Worm (Caenorhabditis elegans) whole organism, L4 larva: ENCODE data around the gene ZC116.5.
A peak's percentile ranks its signal among the peaks of the same experiment; 100 is the strongest.

Experiments
- F26F4.8 ChIP-seq: fragments of 200-800 bp; sonication (Bioruptor generic); conservative IDR thresholded peaks from 2 replicates; pipeline ENCODE4 v1.3.6; 2022; ENCODE audit warnings: missing genetic modification characterization, missing compliant biosample characterization
- F37D6.2 ChIP-seq: sonication (generic microtip); optimal IDR thresholded peaks from 2 replicates; lab custom pipeline; 2016; ENCODE audit warnings: mild to moderate bottlenecking, missing genetic modification characterization, missing compliant biosample characterization
- F44E2.7 ChIP-seq: fragments of 200-800 bp; sonication (Bioruptor generic); IDR thresholded peaks from 2 replicates; pipeline ENCODE4 v2.1.2; 2022; ENCODE audit warnings: missing genetic modification characterization, missing compliant biosample characterization
- T26A8.4 ChIP-seq: fragments of 200-800 bp; sonication (Bioruptor generic); IDR thresholded peaks from 2 replicates; pipeline ENCODE4 v1.3.6; 2022; ENCODE audit warnings: missing genetic modification characterization, missing compliant biosample characterization
- Y105C5A.15 ChIP-seq: fragments of 200-800 bp; sonication (Bioruptor generic); IDR thresholded peaks from 2 replicates; pipeline ENCODE4 v1.3.6; 2022; ENCODE audit warnings: missing genetic modification characterization, missing compliant biosample characterization
- Y48G9A.11 ChIP-seq: fragments of 200-800 bp; sonication (Bioruptor generic); IDR thresholded peaks from 2 replicates; pipeline ENCODE4 v1.3.6; 2022; ENCODE audit warnings: missing genetic modification reagents, missing genetic modification characterization, missing compliant biosample characterization
- Y5F2A.4 ChIP-seq: fragments of 200-800 bp; sonication (Bioruptor generic); optimal IDR thresholded peaks from 2 replicates; lab custom pipeline; 2018; ENCODE audit warnings: mild to moderate bottlenecking, missing genetic modification characterization, missing compliant biosample characterization
- Y75B8A.6 ChIP-seq: fragments of 200-800 bp; sonication (Bioruptor generic); IDR thresholded peaks from 2 replicates; pipeline ENCODE4 v1.3.6; 2022; ENCODE audit warnings: missing genetic modification reagents, missing genetic modification characterization, missing compliant biosample characterization
- ZK546.5 ChIP-seq, 2 experiments: sonication (generic microtip); optimal IDR thresholded peaks; 2 replicates each; lab custom pipeline; 2017; ENCODE audit warnings: missing biosample characterization in 2 of 2, missing genetic modification characterization in 2 of 2
- aha-1 ChIP-seq: fragments of 150-350 bp; peaks from one replicate; lab custom pipeline; 2014; ENCODE audit warnings: missing biosample characterization, missing genetic modification characterization
- aly-2 ChIP-seq: sonication (generic microtip); optimal IDR thresholded peaks from 2 replicates; lab custom pipeline; 2018; ENCODE audit warnings: missing biosample characterization, missing genetic modification characterization
- attf-4 ChIP-seq: sonication (generic microtip); optimal IDR thresholded peaks from 3 replicates; lab custom pipeline; 2017; ENCODE audit warnings: missing biosample characterization, missing genetic modification characterization
- ceh-20 ChIP-seq: fragments of 200-800 bp; sonication (Bioruptor generic); IDR thresholded peaks from 2 replicates; pipeline ENCODE4 v1.3.6; 2022; ENCODE audit warnings: missing genetic modification reagents, missing genetic modification characterization, missing compliant biosample characterization
- ceh-44 ChIP-seq: fragments of 200-800 bp; sonication (Bioruptor generic); IDR thresholded peaks from 2 replicates; pipeline ENCODE4 v1.3.6; 2022; ENCODE audit warnings: missing genetic modification reagents, missing genetic modification characterization, missing compliant biosample characterization
- ces-1 ChIP-seq: fragments of 150-350 bp; sonication (generic microtip); optimal IDR thresholded peaks from 4 replicates; lab custom pipeline; 2014; ENCODE audit warnings: missing biosample characterization, missing genetic modification reagents, missing genetic modification characterization
- ctbp-1 ChIP-seq: fragments of 200-800 bp; sonication (Bioruptor generic); IDR thresholded peaks from 2 replicates; pipeline ENCODE4 v1.3.6; 2022; ENCODE audit warnings: missing genetic modification reagents, missing genetic modification characterization, missing compliant biosample characterization
- daf-12 ChIP-seq: fragments of 150-350 bp; optimal IDR thresholded peaks from 2 replicates; lab custom pipeline; 2014; ENCODE audit warnings: missing biosample characterization, missing genetic modification reagents, missing genetic modification characterization
- dmd-8 ChIP-seq: fragments of 200-800 bp; sonication (Bioruptor generic); IDR thresholded peaks from 2 replicates; pipeline ENCODE4 v1.3.6; 2022; ENCODE audit warnings: missing genetic modification characterization, missing compliant biosample characterization
- dpl-1 ChIP-seq: fragments of 150-350 bp; optimal IDR thresholded peaks from 2 replicates; lab custom pipeline; 2014; ENCODE audit warnings: missing biosample characterization, missing genetic modification reagents, missing genetic modification characterization
- dve-1 ChIP-seq: sonication (generic microtip); optimal IDR thresholded peaks from 2 replicates; lab custom pipeline; 2017; ENCODE audit warnings: antibody characterized with exemption, mild to moderate bottlenecking, missing genetic modification characterization, missing compliant biosample characterization; ENCODE audit not compliant: insufficient read depth
- fkh-10 ChIP-seq: fragments of 150-350 bp; optimal IDR thresholded peaks from 2 replicates; lab custom pipeline; 2014; ENCODE audit warnings: missing biosample characterization, missing genetic modification reagents, missing genetic modification characterization
- hif-1 ChIP-seq, 2 experiments: sonication (generic microtip); optimal IDR thresholded peaks; 2 replicates each; lab custom pipeline; 2016 to 2017; ENCODE audit warnings: missing compliant biosample characterization in 2 of 2, missing genetic modification characterization in 2 of 2, missing genetic modification reagents in 2 of 2, missing genotype in 2 of 2, mild to moderate bottlenecking in 1 of 2
- hlh-11 ChIP-seq: fragments of 200-800 bp; sonication (Bioruptor generic); optimal IDR thresholded peaks from 2 replicates; lab custom pipeline; 2018; ENCODE audit warnings: mild to moderate bottlenecking, missing genetic modification characterization, missing compliant biosample characterization
- hlh-30 ChIP-seq: sonication (generic microtip); optimal IDR thresholded peaks from 2 replicates; lab custom pipeline; 2017; ENCODE audit warnings: antibody characterized with exemption, mild to moderate bottlenecking, missing genetic modification characterization, missing compliant biosample characterization; ENCODE audit not compliant: insufficient read depth
- jun-1 ChIP-seq: fragments of 150-350 bp; optimal IDR thresholded peaks from 2 replicates; lab custom pipeline; 2014; ENCODE audit warnings: missing biosample characterization, missing genetic modification reagents, missing genetic modification characterization
- lin-1 ChIP-seq: fragments of 200-800 bp; sonication (Bioruptor generic); IDR thresholded peaks from 2 replicates; pipeline ENCODE4 v1.3.6; 2022; ENCODE audit warnings: missing genetic modification reagents, missing genetic modification characterization, missing compliant biosample characterization
- lin-13 ChIP-seq: fragments of 150-350 bp; optimal IDR thresholded peaks from 2 replicates; lab custom pipeline; 2014; ENCODE audit warnings: missing biosample characterization, missing genetic modification reagents, missing genetic modification characterization
- lin-29 ChIP-seq: fragments of 200-800 bp; sonication (Bioruptor generic); IDR thresholded peaks from 2 replicates; pipeline ENCODE4 v1.3.6; 2022; ENCODE audit warnings: missing genetic modification reagents, missing genetic modification characterization, missing compliant biosample characterization
- lin-38 ChIP-seq: fragments of 200-800 bp; sonication (Bioruptor generic); IDR thresholded peaks from 2 replicates; pipeline ENCODE4 v1.3.6; 2022; ENCODE audit warnings: missing genetic modification reagents, missing genetic modification characterization, missing compliant biosample characterization
- lin-39 ChIP-seq: fragments of 150-350 bp; optimal IDR thresholded peaks from 2 replicates; lab custom pipeline; 2014; ENCODE audit warnings: missing biosample characterization, missing genetic modification reagents, missing genetic modification characterization
- lir-3 ChIP-seq: sonication (generic microtip); optimal IDR thresholded peaks from 2 replicates; lab custom pipeline; 2016; ENCODE audit warnings: mild to moderate bottlenecking, missing genetic modification characterization, missing compliant biosample characterization
- madf-5 ChIP-seq, 2 experiments: fragments of 200-800 bp; sonication (Bioruptor generic); IDR thresholded peaks; 2 replicates each; pipeline ENCODE4 v1.3.6; 2022; ENCODE audit warnings: missing compliant biosample characterization in 2 of 2, missing genetic modification characterization in 2 of 2
- madf-9 ChIP-seq: fragments of 200-800 bp; sonication (Bioruptor generic); conservative IDR thresholded peaks from 2 replicates; pipeline ENCODE4 v1.3.6; 2022; ENCODE audit warnings: missing genetic modification reagents, missing genetic modification characterization, missing compliant biosample characterization
- mdl-1 ChIP-seq, 2 experiments: fragments of 150-350 bp in 1 of 2; sonication (generic microtip) in 1 of 2; optimal IDR thresholded peaks; 2 replicates each; lab custom pipeline; 2014 to 2017; ENCODE audit warnings: missing biosample characterization in 2 of 2, missing genetic modification characterization in 2 of 2
- mdt-29 ChIP-seq: fragments of 200-800 bp; sonication (Bioruptor generic); IDR thresholded peaks from 2 replicates; pipeline ENCODE4 v1.3.6; 2022; ENCODE audit warnings: missing genetic modification reagents, missing genetic modification characterization, missing compliant biosample characterization
- mes-2 ChIP-seq: sonication (generic microtip); optimal IDR thresholded peaks from 2 replicates; lab custom pipeline; 2016; ENCODE audit warnings: missing genotype, mild to moderate bottlenecking, missing genetic modification characterization, missing compliant biosample characterization; ENCODE audit not compliant: poor library complexity, severe bottlenecking
- mxl-2 ChIP-seq: fragments of 200-800 bp; sonication (Bioruptor generic); conservative IDR thresholded peaks from 2 replicates; pipeline ENCODE4 v1.3.6; 2022; ENCODE audit warnings: missing genetic modification reagents, missing genetic modification characterization, missing compliant biosample characterization
- nhr-10 ChIP-seq: fragments of 150-350 bp; optimal IDR thresholded peaks from 2 replicates; lab custom pipeline; 2014; ENCODE audit warnings: missing biosample characterization, missing genetic modification characterization
- nhr-41 ChIP-seq: fragments of 200-800 bp; sonication (Bioruptor generic); IDR thresholded peaks from 2 replicates; pipeline ENCODE4 v1.3.6; 2022; ENCODE audit warnings: missing genetic modification reagents, missing genetic modification characterization, missing compliant biosample characterization
- nhr-42 ChIP-seq: fragments of 200-800 bp; sonication (Bioruptor generic); IDR thresholded peaks from 2 replicates; pipeline ENCODE4 v1.3.6; 2022; ENCODE audit warnings: missing genetic modification characterization, missing compliant biosample characterization
- nhr-6 ChIP-seq: fragments of 150-350 bp; optimal IDR thresholded peaks from 2 replicates; lab custom pipeline; 2014; ENCODE audit warnings: missing biosample characterization, missing genetic modification characterization
- pqm-1 ChIP-seq: sonication (generic microtip); optimal IDR thresholded peaks from 2 replicates; lab custom pipeline; 2017; ENCODE audit warnings: missing biosample characterization, missing genetic modification characterization
- saeg-2 ChIP-seq: fragments of 200-800 bp; sonication (Bioruptor generic); IDR thresholded peaks from 2 replicates; pipeline ENCODE4 v1.3.6; 2022; ENCODE audit warnings: missing genetic modification reagents, missing genetic modification characterization, missing compliant biosample characterization
- skn-1 ChIP-seq: fragments of 150-350 bp; optimal IDR thresholded peaks from 2 replicates; lab custom pipeline; 2014; ENCODE audit warnings: missing biosample characterization, missing genetic modification characterization
- snpc-1.2 ChIP-seq: fragments of 200-800 bp; sonication (Bioruptor generic); IDR thresholded peaks from 2 replicates; pipeline ENCODE4 v1.3.6; 2022; ENCODE audit warnings: missing genetic modification reagents, missing genetic modification characterization, missing compliant biosample characterization
- unc-62 ChIP-seq, 3 experiments: fragments of 150-350 bp in 1 of 3; sonication (generic microtip); optimal IDR thresholded peaks in 2 of 3; peaks in 1 of 3; 1 replicate in 1 of 3; 2 replicates in 2 of 3; lab custom pipeline; 2014 to 2017; ENCODE audit warnings: missing biosample characterization in 3 of 3, missing genetic modification characterization in 3 of 3, missing genetic modification reagents in 3 of 3, missing genotype in 1 of 3
- vab-7 ChIP-seq: fragments of 200-800 bp; sonication (Bioruptor generic); IDR thresholded peaks from 2 replicates; pipeline ENCODE4 v1.3.6; 2022; ENCODE audit warnings: missing genetic modification reagents, missing genetic modification characterization, missing compliant biosample characterization
- zag-1 ChIP-seq: fragments of 150-350 bp; optimal IDR thresholded peaks from 2 replicates; lab custom pipeline; 2014; ENCODE audit warnings: missing biosample characterization, missing genetic modification characterization
- zfp-2 ChIP-seq: sonication (generic microtip); optimal IDR thresholded peaks from 2 replicates; lab custom pipeline; 2016; ENCODE audit warnings: mild to moderate bottlenecking, missing genetic modification characterization, missing compliant biosample characterization
- zip-2 ChIP-seq: fragments of 150-350 bp; optimal IDR thresholded peaks from 2 replicates; lab custom pipeline; 2014; ENCODE audit warnings: missing biosample characterization, missing genetic modification characterization

The ZC116.5 gene

DNA sequence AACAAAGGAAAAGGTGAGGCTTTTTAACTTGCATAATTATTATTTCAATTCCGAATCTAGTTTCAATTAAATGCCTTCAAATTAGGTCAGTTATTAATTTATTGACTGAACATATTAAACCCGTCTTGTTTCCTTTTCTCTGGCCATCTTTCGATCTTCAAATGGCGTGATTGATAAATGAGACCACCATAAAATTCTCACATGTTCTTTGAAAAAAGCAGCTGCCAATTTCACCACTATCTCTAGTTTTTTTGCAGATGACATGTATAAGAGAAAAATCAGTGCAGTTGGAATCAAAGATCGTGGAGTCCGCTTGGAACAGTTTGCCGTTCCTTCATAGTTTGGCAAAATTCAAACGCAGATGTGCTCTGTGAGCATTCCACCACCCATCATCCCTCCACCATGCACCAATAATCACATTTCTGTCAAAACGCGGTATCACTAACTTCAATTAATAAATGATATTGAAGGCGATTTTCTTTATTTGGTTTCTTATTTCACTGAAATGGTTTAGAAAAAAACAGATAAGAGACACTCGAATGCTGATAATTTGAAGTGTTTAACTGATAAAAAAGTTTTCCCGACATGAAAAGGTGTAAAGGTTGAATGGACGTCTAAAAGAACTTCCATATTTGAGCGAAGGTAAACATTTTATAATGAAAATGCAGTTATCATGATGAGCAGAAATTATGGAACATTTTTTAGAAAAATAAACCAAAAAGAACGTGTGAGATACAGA is 29.2 kb upstream of the ZC116.5 start (continued):
- TF ChIP-seq mxl-2 (GFP tag; lab: Robert Waterston, UW) (0 out of 2 replicates have a peak, but pooled peaks have one; percentile 38), mes-2 (no peak), mdt-29 (GFP tag; lab: Robert Waterston, UW) (no peak), jun-1 (no peak), hif-1 (tag; optimal IDR thresholded peaks at IDR 0.05; lab: Kevin White, UChicago) (no peak), lir-3 (no peak), nhr-42 (GFP tag; lab: Robert Waterston, UW) (no peak), ZK546.5 (tag; optimal IDR thresholded peaks at IDR 0.05; lab: Kevin White, UChicago) (no peak), Y105C5A.15 (GFP tag; lab: Robert Waterston, UW) (no peak), pqm-1 (tag; lab: Kevin White, UChicago) (peak; percentile 83), ceh-44 (GFP tag; lab: Robert Waterston, UW) (no peak), T26A8.4 (no peak), attf-4 (tag; lab: Kevin White, UChicago) (no peak), lin-13 (GFP tag; lab: Kevin White, UChicago) (no peak), lin-38 (GFP tag; lab: Robert Waterston, UW) (no peak), ctbp-1 (GFP tag; lab: Robert Waterston, UW) (no peak), skn-1 (tag; lab: Kevin White, UChicago) (no peak), dve-1 (tag; lab: Kevin White, UChicago) (peak; percentile 35), nhr-6 (peak; percentile 71), unc-62 (GFP tag; optimal IDR thresholded peaks at IDR 0.05 in 1 of 2; lab: Kevin White, UChicago) (peak in 1 of 2 experiments; percentile 7), unc-62 (tag; optimal IDR thresholded peaks at IDR 0.05; lab: Kevin White, UChicago) (no peak), nhr-41 (GFP tag; lab: Robert Waterston, UW) (no peak), zfp-2 (tag; lab: Kevin White, UChicago) (no peak), Y5F2A.4 (no peak), saeg-2 (GFP tag; lab: Robert Waterston, UW) (no peak; the same call in 1 of the 2 replicates), nhr-10 (tag; lab: Kevin White, UChicago) (no peak), madf-9 (GFP tag; lab: Robert Waterston, UW) (no peak), zag-1 (tag; lab: Kevin White, UChicago) (no peak), daf-12 (tag; lab: Kevin White, UChicago) (no peak), hlh-30 (tag; lab: Kevin White, UChicago) (peak; percentile 70), F37D6.2 (tag; lab: Kevin White, UChicago) (no peak), F44E2.7 (GFP tag; lab: Robert Waterston, UW) (no peak), snpc-1.2 (GFP tag; lab: Robert Waterston, UW) (no peak)

DNA sequence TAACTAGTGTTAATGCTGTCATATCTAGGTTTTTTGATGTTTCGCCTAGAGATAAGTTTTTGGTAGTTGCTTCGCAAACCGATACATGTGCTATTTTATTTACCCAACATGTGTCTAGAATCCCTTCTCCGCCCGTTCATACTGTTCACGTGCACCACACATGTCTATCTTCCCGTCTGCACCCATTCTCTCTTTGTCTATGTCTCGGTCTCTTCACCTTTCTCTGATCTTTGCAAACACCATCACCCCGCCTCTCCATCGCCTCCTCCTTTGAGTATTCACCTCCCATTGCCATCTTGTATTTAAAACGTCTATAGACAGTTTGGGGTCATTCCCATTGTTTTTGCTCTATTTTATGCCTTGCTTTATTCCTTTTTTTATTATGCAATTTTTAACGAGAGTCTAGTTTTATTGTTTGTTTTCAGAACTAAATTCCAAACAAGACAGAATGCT is 28.5 kb upstream of the ZC116.5 start, which contains the start of gene F56H9.2:
Gene F56H9.2 (plus strand): TSS at position 426 of the 453 bp plus-strand sequence.
- TF ChIP-seq zip-2 (tag; lab: Kevin White, UChicago): no peak
- TF ChIP-seq lin-1 (GFP tag; lab: Robert Waterston, UW): peak; percentile 60; the same call in 1 of the 2 replicates
- TF ChIP-seq zfp-2 (tag; lab: Kevin White, UChicago): no peak
- TF ChIP-seq lin-29 (GFP tag; lab: Robert Waterston, UW): no peak
- no peak for TF ChIP-seq Y48G9A.11
- TF ChIP-seq mxl-2 (GFP tag; lab: Robert Waterston, UW): peak; percentile 99
- TF ChIP-seq vab-7 (GFP tag; lab: Robert Waterston, UW): no peak
- TF ChIP-seq dpl-1 (GFP tag; lab: Kevin White, UChicago): peak; percentile 40
- TF ChIP-seq fkh-10 (GFP tag; lab: Kevin White, UChicago): no peak
- no peak for TF ChIP-seq madf-5 (GFP tag; IDR thresholded peaks at IDR 0.05; lab: Robert Waterston, UW)
- no peak for TF ChIP-seq aly-2 (tag; lab: Kevin White, UChicago)
- no peak for TF ChIP-seq Y75B8A.6 (GFP tag; lab: Robert Waterston, UW)
- 0 out of 2 replicates have a peak, but pooled peaks have one; percentile 12 for TF ChIP-seq ctbp-1 (GFP tag; lab: Robert Waterston, UW)
- no peak for TF ChIP-seq lin-39 (tag; lab: Kevin White, UChicago)
- no peak for TF ChIP-seq F26F4.8 (GFP tag; lab: Robert Waterston, UW)
- TF ChIP-seq dmd-8 (GFP tag; lab: Robert Waterston, UW): no peak
- peak; percentile 97 for TF ChIP-seq aha-1 (tag; lab: Kevin White, UChicago)
- no peak for TF ChIP-seq ces-1
- peak; percentile 95 for TF ChIP-seq hlh-11 (tag; lab: Kevin White, UChicago)
- peak; percentile 73 for TF ChIP-seq ceh-20 (GFP tag; lab: Robert Waterston, UW)
- TF ChIP-seq mdl-1 (tag; optimal IDR thresholded peaks at IDR 0.05; lab: Kevin White, UChicago): peak; percentile 32 to 85
